Worm (Caenorhabditis elegans): ENCODE data around the gene eel-1.

ce11 chrIV:3035375-3035774, 14.5 kb downstream of the eel-1 start:
- TF ChIP-seq ztf-26 (tag; optimal IDR thresholded peaks at IDR 0.05) (no peak), snpc-1.3 (tag; optimal IDR thresholded peaks at IDR 0.05; ENCODE audit: insufficient read depth) (no peak), pha-4 (tag; optimal IDR thresholded peaks at IDR 0.05) (no peak), unc-62 (GFP tag; optimal IDR thresholded peaks at IDR 0.05) (no peak), tbx-9 (tag; optimal IDR thresholded peaks at IDR 0.05; ENCODE audit: borderline replicate concordance) (no peak), ets-4 (GFP tag; optimal IDR thresholded peaks at IDR 0.05) (no peak), F57C9.4 (tag; optimal IDR thresholded peaks at IDR 0.05) (no peak), rec-8 (tag; optimal IDR thresholded peaks at IDR 0.05) (no peak), ZK185.1 (tag; optimal IDR thresholded peaks at IDR 0.05; ENCODE audit: poor library complexity, severe bottlenecking) (no peak), snpc-4 (GFP tag; optimal IDR thresholded peaks at IDR 0.05) (no peak), snpc-4 (tag; optimal IDR thresholded peaks at IDR 0.05) (no peak), B0019.2 (GFP tag; conservative IDR thresholded peaks at IDR 0.05) (no peak), Y79H2A.3 (GFP tag; conservative IDR thresholded peaks at IDR 0.05) (no peak), akir-1 (GFP tag; optimal IDR thresholded peaks at IDR 0.05) (no peak), ama-1 (optimal IDR thresholded peaks at IDR 0.05) (no peak), ama-1 (GFP tag; optimal IDR thresholded peaks at IDR 0.05) (no peak)

Data from whole organism, young adult.